Fruit fly (Drosophila melanogaster) whole organism, wandering third instar larva: Measurements from ENCODE around the gene CG13047.

ENCODE experiments used
- Abd-B ChIP-seq: fragments of >200 bp; optimal IDR thresholded peaks from 2 replicates; lab custom pipeline; 2017; ENCODE audit warnings: missing biosample characterization, missing genetic modification characterization
- CG9705 ChIP-seq: fragments of 200-800 bp; sonication (Bioruptor generic); optimal IDR thresholded peaks from 2 replicates; lab custom pipeline; 2018; ENCODE audit warnings: missing biosample characterization, mild to moderate bottlenecking, missing genetic modification characterization
- CrebA ChIP-seq: fragments of 200-800 bp; sonication (Bioruptor generic); optimal IDR thresholded peaks from 2 replicates; lab custom pipeline; 2016; ENCODE audit warnings: missing biosample characterization, mild to moderate bottlenecking, missing genetic modification characterization, borderline replicate concordance
- Dif ChIP-seq: fragments of 200-275, 200-300 bp; sonication (Bioruptor generic); optimal IDR thresholded peaks from 2 replicates; lab custom pipeline; 2018; ENCODE audit warnings: missing biosample characterization, missing genetic modification characterization; ENCODE audit not compliant: partially characterized antibody
- GATAd ChIP-seq: sonication (Bioruptor generic); optimal IDR thresholded peaks from 2 replicates; lab custom pipeline; 2016; ENCODE audit warnings: missing biosample characterization, missing genetic modification characterization
- HLH106 ChIP-seq: fragments of 200-800 bp; optimal IDR thresholded peaks from 3 replicates; lab custom pipeline; 2019; ENCODE audit warnings: missing biosample characterization, mild to moderate bottlenecking, missing genetic modification characterization, moderate library complexity
- Hnf4 ChIP-seq: fragments of 200-800 bp; sonication (Bioruptor generic); optimal IDR thresholded peaks from 2 replicates; lab custom pipeline; 2016; ENCODE audit warnings: missing biosample characterization, mild to moderate bottlenecking, missing genetic modification characterization
- Hr83 ChIP-seq: fragments of 200-300 bp; sonication (Bioruptor generic); optimal IDR thresholded peaks from 2 replicates; lab custom pipeline; 2016; ENCODE audit warnings: missing biosample characterization, mild to moderate bottlenecking, missing genetic modification characterization, moderate library complexity; ENCODE audit not compliant: poor library complexity, severe bottlenecking
- Jra ChIP-seq: sonication (Bioruptor generic); optimal IDR thresholded peaks from 2 replicates; lab custom pipeline; 2016; ENCODE audit warnings: missing biosample characterization, missing genetic modification characterization
- Mio ChIP-seq: sonication (Bioruptor generic); optimal IDR thresholded peaks from 2 replicates; lab custom pipeline; 2016; ENCODE audit warnings: missing biosample characterization, missing genetic modification characterization
- Myc ChIP-seq: fragments of >200 bp; optimal IDR thresholded peaks from 2 replicates; lab custom pipeline; 2017
- N ChIP-seq: fragments of >200 bp; optimal IDR thresholded peaks from 2 replicates; lab custom pipeline; 2018; ENCODE audit warnings: missing biosample characterization, missing external identifiers, missing genetic modification characterization
- OdsH ChIP-seq: fragments of 200-800 bp; sonication (Bioruptor generic); optimal IDR thresholded peaks from 2 replicates; lab custom pipeline; 2016; ENCODE audit warnings: missing biosample characterization, mild to moderate bottlenecking, missing genetic modification characterization
- Rel ChIP-seq, 2 experiments: fragments of 200-800 bp; sonication (Bioruptor generic) in 1 of 2; optimal IDR thresholded peaks; 2 replicates in 1 of 2; 3 replicates in 1 of 2; lab custom pipeline; 2016 to 2019; ENCODE audit warnings: mild to moderate bottlenecking in 2 of 2, missing biosample characterization in 2 of 2, missing genetic modification characterization in 2 of 2, moderate library complexity in 1 of 2
- Sp1 ChIP-seq: fragments of 200-800 bp; sonication (Bioruptor generic); optimal IDR thresholded peaks from 3 replicates; lab custom pipeline; 2019; ENCODE audit warnings: missing biosample characterization, mild to moderate bottlenecking, missing genetic modification characterization, moderate library complexity
- Vsx2 ChIP-seq: fragments of 200-300, 225-300 bp; sonication (Bioruptor generic); optimal IDR thresholded peaks from 2 replicates; lab custom pipeline; 2018; ENCODE audit warnings: missing biosample characterization, missing genetic modification characterization; ENCODE audit not compliant: partially characterized antibody
- br ChIP-seq: fragments of 200-800 bp; sonication (Bioruptor generic); optimal IDR thresholded peaks from 2 replicates; lab custom pipeline; 2016; ENCODE audit warnings: missing biosample characterization, missing genetic modification characterization
- brk ChIP-seq: fragments of 200-800 bp; sonication (Bioruptor generic); optimal IDR thresholded peaks from 2 replicates; lab custom pipeline; 2016; ENCODE audit warnings: missing biosample characterization, mild to moderate bottlenecking, missing genetic modification characterization
- dl ChIP-seq, 2 experiments: fragments of 175-275, 200-275 bp in 1 of 2; fragments of 200-275 bp in 1 of 2; sonication (Bioruptor generic); optimal IDR thresholded peaks; lab custom pipeline; 2018; ENCODE audit warnings: mild to moderate bottlenecking in 2 of 2, missing biosample characterization in 2 of 2, missing genetic modification characterization in 2 of 2, moderate library complexity in 2 of 2; ENCODE audit not compliant: partially characterized antibody in 2 of 2, insufficient read depth in 1 of 2
- dsf ChIP-seq: sonication (Bioruptor generic); optimal IDR thresholded peaks from 2 replicates; lab custom pipeline; 2016; ENCODE audit warnings: missing biosample characterization, missing genetic modification characterization, borderline replicate concordance
- ey ChIP-seq: fragments of 200-800 bp; sonication (Bioruptor generic); optimal IDR thresholded peaks from 2 replicates; lab custom pipeline; 2016; ENCODE audit warnings: missing biosample characterization, missing genetic modification characterization
- foxo ChIP-seq, 2 experiments: fragments of 200-800 bp; sonication (Bioruptor generic); optimal IDR thresholded peaks; 2 replicates in 1 of 2; 3 replicates in 1 of 2; lab custom pipeline; 2016 to 2017; ENCODE audit warnings: missing biosample characterization in 2 of 2, missing genetic modification characterization in 2 of 2
- fru ChIP-seq: fragments of 200-800 bp; sonication (Bioruptor generic); optimal IDR thresholded peaks from 3 replicates; lab custom pipeline; 2016; ENCODE audit warnings: missing biosample characterization, mild to moderate bottlenecking, missing genetic modification characterization
- h ChIP-seq: fragments of 200-800 bp; sonication (Bioruptor generic); optimal IDR thresholded peaks from 3 replicates; lab custom pipeline; 2016; ENCODE audit warnings: missing biosample characterization, mild to moderate bottlenecking, missing genetic modification characterization
- jim ChIP-seq: fragments of 175-275, 200-325 bp; sonication (Bioruptor generic); optimal IDR thresholded peaks from 2 replicates; lab custom pipeline; 2016; ENCODE audit warnings: missing biosample characterization, mild to moderate bottlenecking, missing genetic modification characterization
- lola ChIP-seq: fragments of >200 bp; optimal IDR thresholded peaks from 2 replicates; lab custom pipeline; 2017; ENCODE audit warnings: missing biosample characterization, missing genetic modification characterization
- pan ChIP-seq: fragments of >200 bp; optimal IDR thresholded peaks from 2 replicates; lab custom pipeline; 2017
- psq ChIP-seq: fragments of 200-800 bp; sonication (Bioruptor generic); optimal IDR thresholded peaks from 3 replicates; lab custom pipeline; 2017; ENCODE audit warnings: missing biosample characterization, mild to moderate bottlenecking, missing genetic modification characterization, moderate library complexity
- rgr ChIP-seq: fragments of 200-800 bp; sonication (Bioruptor generic); optimal IDR thresholded peaks from 3 replicates; lab custom pipeline; 2016; ENCODE audit warnings: missing biosample characterization, mild to moderate bottlenecking, missing genetic modification characterization
- sage ChIP-seq: fragments of 200-800 bp; sonication (Bioruptor generic); optimal IDR thresholded peaks from 2 replicates; lab custom pipeline; 2016; ENCODE audit warnings: missing biosample characterization, mild to moderate bottlenecking, missing genetic modification characterization
- tai ChIP-seq: sonication (Bioruptor generic); optimal IDR thresholded peaks from 2 replicates; lab custom pipeline; 2016; ENCODE audit warnings: missing biosample characterization, missing genetic modification characterization
- usp ChIP-seq: fragments of >200 bp; optimal IDR thresholded peaks from 2 replicates; lab custom pipeline; 2017; ENCODE audit warnings: missing biosample characterization, missing genetic modification characterization
- woc ChIP-seq: sonication (Bioruptor generic); optimal IDR thresholded peaks from 2 replicates; lab custom pipeline; 2016; ENCODE audit warnings: missing biosample characterization, mild to moderate bottlenecking, missing genetic modification characterization

The CG13047 gene

dm6 chr3L:16285346-16285911 is at the start of gene CG13047:
Gene CG13047 (minus strand): TSS chr3L:16285396.
- TF ChIP-seq Hr83 (GFP tag; lab: Kevin White, UChicago) (no peak), psq (GFP tag; lab: Kevin White, UChicago) (no peak), tai (GFP tag; lab: Kevin White, UChicago) (no peak), Sp1 (no peak), lola (GFP tag; lab: Kevin White, UChicago) (no peak), woc (GFP tag; lab: Kevin White, UChicago) (no peak), br (GFP tag; lab: Kevin White, UChicago) (no peak), brk (GFP tag; lab: Kevin White, UChicago) (no peak), Jra (GFP tag; lab: Kevin White, UChicago) (no peak)

- TF ChIP-seq OdsH (no peak), N (peak; percentile 79), HLH106 (tag; lab: Kevin White, UChicago) (no peak), Myc (lab: Kevin White, UChicago) (peak; percentile 80), jim (GFP tag; lab: Kevin White, UChicago) (no peak), dl (GFP tag; optimal IDR thresholded peaks at IDR 0.05; lab: Kevin White, UChicago; ENCODE audit: insufficient read depth in 1 of 2, partially characterized antibody in 2 of 2) (no peak), brk (GFP tag; lab: Kevin White, UChicago) (no peak), woc (GFP tag; lab: Kevin White, UChicago) (no peak), ey (no peak), Vsx2 (GFP tag; lab: Kevin White, UChicago) (peak; percentile 58), Abd-B (GFP tag; lab: Kevin White, UChicago) (no peak), h (GFP tag; lab: Kevin White, UChicago) (no peak), rgr (no peak), Hnf4 (GFP tag; lab: Kevin White, UChicago) (no peak), dsf (GFP tag; lab: Kevin White, UChicago) (no peak), Jra (GFP tag; lab: Kevin White, UChicago) (no peak), psq (GFP tag; lab: Kevin White, UChicago) (no peak), CG9705 (GFP tag; lab: Kevin White, UChicago) (no peak), foxo (GFP tag; optimal IDR thresholded peaks at IDR 0.05; lab: Kevin White, UChicago) (no peak), Mio (no peak), fru (GFP tag; lab: Kevin White, UChicago) (no peak), Hr83 (GFP tag; lab: Kevin White, UChicago) (no peak), Dif (GFP tag; lab: Kevin White, UChicago) (peak; percentile 39), sage (GFP tag; lab: Kevin White, UChicago) (no peak), usp (GFP tag; lab: Kevin White, UChicago) (no peak), br (GFP tag; lab: Kevin White, UChicago) (no peak)
These were observed 49.7 kb upstream of the CG13047 start for dm6 chr3L:16334876-16335275.

- TF ChIP-seq lola (GFP tag; lab: Kevin White, UChicago): no peak
- no peak for TF ChIP-seq Hnf4 (GFP tag; lab: Kevin White, UChicago)
- no peak for TF ChIP-seq br (GFP tag; lab: Kevin White, UChicago)
- TF ChIP-seq Mio: no peak
- no peak for TF ChIP-seq jim (GFP tag; lab: Kevin White, UChicago)
- no peak for TF ChIP-seq Abd-B (GFP tag; lab: Kevin White, UChicago)
- no peak for TF ChIP-seq tai (GFP tag; lab: Kevin White, UChicago)
- no peak for TF ChIP-seq GATAd
- no peak for TF ChIP-seq Myc (lab: Kevin White, UChicago)
- no peak for TF ChIP-seq HLH106 (tag; lab: Kevin White, UChicago)
- TF ChIP-seq dl (GFP tag; optimal IDR thresholded peaks at IDR 0.05; lab: Kevin White, UChicago; ENCODE audit: insufficient read depth in 1 of 2, partially characterized antibody in 2 of 2): no peak
- no peak for TF ChIP-seq CrebA (GFP tag; lab: Kevin White, UChicago)
- TF ChIP-seq Vsx2 (GFP tag; lab: Kevin White, UChicago): no peak
These were observed 47.8 kb upstream of the CG13047 start, which contains the start of gene CG13056 for dm6 chr3L:16333013-16333412. Gene CG13056 (plus strand): TSS chr3L:16333313.

dm6 chr3L:16331633-16332032 is 46.4 kb upstream of the CG13047 start, which contains the start of gene retinin:
Gene retinin (plus strand): TSS chr3L:16331933.
- no peak for TF ChIP-seq woc (GFP tag; lab: Kevin White, UChicago)
- TF ChIP-seq OdsH: no peak
- no peak for TF ChIP-seq Vsx2 (GFP tag; lab: Kevin White, UChicago)
- no peak for TF ChIP-seq dl (GFP tag; optimal IDR thresholded peaks at IDR 0.05; lab: Kevin White, UChicago; ENCODE audit: insufficient read depth in 1 of 2, partially characterized antibody in 2 of 2)
- no peak for TF ChIP-seq jim (GFP tag; lab: Kevin White, UChicago)
- TF ChIP-seq Mio: no peak
- TF ChIP-seq Rel (GFP tag; optimal IDR thresholded peaks at IDR 0.05; lab: Kevin White, UChicago): no peak
- no peak for TF ChIP-seq Rel (tag; optimal IDR thresholded peaks at IDR 0.05; lab: Kevin White, UChicago)
- TF ChIP-seq Myc (lab: Kevin White, UChicago): no peak
- no peak for TF ChIP-seq HLH106 (tag; lab: Kevin White, UChicago)
- TF ChIP-seq brk (GFP tag; lab: Kevin White, UChicago): no peak
- no peak for TF ChIP-seq pan (lab: Kevin White, UChicago)
